Worm (Caenorhabditis elegans) whole organism, L4 larva: ENCODE results near the gene msp-78.
A peak's percentile ranks its signal among the peaks of the same experiment; 100 is the strongest.

ENCODE experiments used
- D1046.2 ChIP-seq: fragments of 200-800 bp; sonication (Bioruptor generic); IDR thresholded peaks from 2 replicates; pipeline ENCODE4 v1.3.6; 2022; ENCODE audit warnings: missing genetic modification characterization, missing compliant biosample characterization
- T20F7.1 ChIP-seq: fragments of 200-800 bp; sonication (Bioruptor generic); optimal IDR thresholded peaks from 2 replicates; lab custom pipeline; 2018; ENCODE audit warnings: mild to moderate bottlenecking, missing genetic modification characterization, missing compliant biosample characterization
- Y48G9A.11 ChIP-seq: fragments of 200-800 bp; sonication (Bioruptor generic); IDR thresholded peaks from 2 replicates; pipeline ENCODE4 v1.3.6; 2022; ENCODE audit warnings: missing genetic modification reagents, missing genetic modification characterization, missing compliant biosample characterization
- Y5F2A.4 ChIP-seq: fragments of 200-800 bp; sonication (Bioruptor generic); optimal IDR thresholded peaks from 2 replicates; lab custom pipeline; 2018; ENCODE audit warnings: mild to moderate bottlenecking, missing genetic modification characterization, missing compliant biosample characterization
- Y75B8A.6 ChIP-seq: fragments of 200-800 bp; sonication (Bioruptor generic); IDR thresholded peaks from 2 replicates; pipeline ENCODE4 v1.3.6; 2022; ENCODE audit warnings: missing genetic modification reagents, missing genetic modification characterization, missing compliant biosample characterization
- ZK337.2 ChIP-seq: fragments of 200-800 bp; sonication (Bioruptor generic); IDR thresholded peaks from 2 replicates; pipeline ENCODE4 v1.3.6; 2022; ENCODE audit warnings: missing genetic modification reagents, missing genetic modification characterization, missing compliant biosample characterization
- ZK546.5 ChIP-seq, 2 experiments: sonication (generic microtip); optimal IDR thresholded peaks; 2 replicates each; lab custom pipeline; 2017; ENCODE audit warnings: missing biosample characterization in 2 of 2, missing genetic modification characterization in 2 of 2
- aha-1 ChIP-seq: fragments of 150-350 bp; peaks from one replicate; lab custom pipeline; 2014; ENCODE audit warnings: missing biosample characterization, missing genetic modification characterization
- arid-1 ChIP-seq: fragments of 200-800 bp; sonication (Bioruptor generic); conservative IDR thresholded peaks from 2 replicates; pipeline ENCODE4 v1.3.6; 2022; ENCODE audit warnings: missing genetic modification reagents, missing genetic modification characterization, missing compliant biosample characterization
- ceh-20 ChIP-seq: fragments of 200-800 bp; sonication (Bioruptor generic); IDR thresholded peaks from 2 replicates; pipeline ENCODE4 v1.3.6; 2022; ENCODE audit warnings: missing genetic modification reagents, missing genetic modification characterization, missing compliant biosample characterization
- ceh-82 ChIP-seq: sonication (generic microtip); optimal IDR thresholded peaks from 2 replicates; lab custom pipeline; 2017; ENCODE audit warnings: missing biosample characterization, missing genetic modification characterization
- ces-1 ChIP-seq: fragments of 150-350 bp; sonication (generic microtip); optimal IDR thresholded peaks from 4 replicates; lab custom pipeline; 2014; ENCODE audit warnings: missing biosample characterization, missing genetic modification reagents, missing genetic modification characterization
- daf-8 ChIP-seq: fragments of 200-800 bp; sonication (Bioruptor generic); IDR thresholded peaks from 2 replicates; pipeline ENCODE4 v1.3.6; 2022; ENCODE audit warnings: missing genetic modification characterization, missing compliant biosample characterization
- dmd-6 ChIP-seq: fragments of 200-800 bp; sonication (Bioruptor generic); IDR thresholded peaks from 2 replicates; pipeline ENCODE4 v1.3.6; 2022; ENCODE audit warnings: missing genetic modification reagents, missing genetic modification characterization, missing compliant biosample characterization
- egl-27 ChIP-seq: sonication (generic microtip); optimal IDR thresholded peaks from 3 replicates; lab custom pipeline; 2017; ENCODE audit warnings: missing biosample characterization, missing genetic modification reagents, missing genetic modification characterization
- fkh-10 ChIP-seq: fragments of 150-350 bp; optimal IDR thresholded peaks from 2 replicates; lab custom pipeline; 2014; ENCODE audit warnings: missing biosample characterization, missing genetic modification reagents, missing genetic modification characterization
- hif-1 ChIP-seq, 2 experiments: sonication (generic microtip); optimal IDR thresholded peaks; 2 replicates each; lab custom pipeline; 2016 to 2017; ENCODE audit warnings: missing compliant biosample characterization in 2 of 2, missing genetic modification characterization in 2 of 2, missing genetic modification reagents in 2 of 2, missing genotype in 2 of 2, mild to moderate bottlenecking in 1 of 2
- hmg-1.1 ChIP-seq: fragments of 200-800 bp; sonication (Bioruptor generic); IDR thresholded peaks from 2 replicates; pipeline ENCODE4 v1.3.6; 2022; ENCODE audit warnings: missing genetic modification reagents, missing genetic modification characterization, missing compliant biosample characterization
- lin-29 ChIP-seq: fragments of 200-800 bp; sonication (Bioruptor generic); IDR thresholded peaks from 2 replicates; pipeline ENCODE4 v1.3.6; 2022; ENCODE audit warnings: missing genetic modification reagents, missing genetic modification characterization, missing compliant biosample characterization
- lin-38 ChIP-seq: fragments of 200-800 bp; sonication (Bioruptor generic); IDR thresholded peaks from 2 replicates; pipeline ENCODE4 v1.3.6; 2022; ENCODE audit warnings: missing genetic modification reagents, missing genetic modification characterization, missing compliant biosample characterization
- lin-39 ChIP-seq: fragments of 150-350 bp; optimal IDR thresholded peaks from 2 replicates; lab custom pipeline; 2014; ENCODE audit warnings: missing biosample characterization, missing genetic modification reagents, missing genetic modification characterization
- lir-3 ChIP-seq: sonication (generic microtip); optimal IDR thresholded peaks from 2 replicates; lab custom pipeline; 2016; ENCODE audit warnings: mild to moderate bottlenecking, missing genetic modification characterization, missing compliant biosample characterization
- lsy-2 ChIP-seq, 2 experiments: fragments of 150-350 bp in 1 of 2; sonication (generic microtip) in 1 of 2; optimal IDR thresholded peaks; 2 replicates each; lab custom pipeline; 2014 to 2017; ENCODE audit warnings: missing biosample characterization in 2 of 2, missing genetic modification characterization in 2 of 2
- madf-9 ChIP-seq: fragments of 200-800 bp; sonication (Bioruptor generic); conservative IDR thresholded peaks from 2 replicates; pipeline ENCODE4 v1.3.6; 2022; ENCODE audit warnings: missing genetic modification reagents, missing genetic modification characterization, missing compliant biosample characterization
- mdl-1 ChIP-seq, 2 experiments: fragments of 150-350 bp in 1 of 2; sonication (generic microtip) in 1 of 2; optimal IDR thresholded peaks; 2 replicates each; lab custom pipeline; 2014 to 2017; ENCODE audit warnings: missing biosample characterization in 2 of 2, missing genetic modification characterization in 2 of 2
- mdt-29 ChIP-seq: fragments of 200-800 bp; sonication (Bioruptor generic); IDR thresholded peaks from 2 replicates; pipeline ENCODE4 v1.3.6; 2022; ENCODE audit warnings: missing genetic modification reagents, missing genetic modification characterization, missing compliant biosample characterization
- mep-1 ChIP-seq: fragments of 150-350 bp; sonication (generic microtip); optimal IDR thresholded peaks from 3 replicates; lab custom pipeline; 2014; ENCODE audit warnings: missing biosample characterization, missing genetic modification characterization
- nhr-10 ChIP-seq: fragments of 150-350 bp; optimal IDR thresholded peaks from 2 replicates; lab custom pipeline; 2014; ENCODE audit warnings: missing biosample characterization, missing genetic modification characterization
- nhr-102 ChIP-seq: sonication (generic microtip); optimal IDR thresholded peaks from 2 replicates; lab custom pipeline; 2016; ENCODE audit warnings: mild to moderate bottlenecking, missing genetic modification characterization, moderate library complexity, missing compliant biosample characterization
- nhr-11 ChIP-seq: fragments of 150-350 bp; optimal IDR thresholded peaks from 2 replicates; lab custom pipeline; 2014; ENCODE audit warnings: missing biosample characterization, missing genetic modification characterization
- nhr-25 ChIP-seq: sonication (generic microtip); optimal IDR thresholded peaks from 2 replicates; lab custom pipeline; 2017; ENCODE audit warnings: missing genetic modification characterization, mild to moderate bottlenecking, missing compliant biosample characterization, antibody characterized with exemption, moderate library complexity, borderline replicate concordance; ENCODE audit not compliant: insufficient read depth
- nhr-28 ChIP-seq: fragments of 150-350 bp; optimal IDR thresholded peaks from 2 replicates; lab custom pipeline; 2014; ENCODE audit warnings: missing biosample characterization, missing genetic modification characterization
- nhr-76 ChIP-seq: fragments of 150-350 bp; optimal IDR thresholded peaks from 2 replicates; lab custom pipeline; 2014; ENCODE audit warnings: missing biosample characterization, missing genetic modification characterization
- nhr-77 ChIP-seq: fragments of 150-350 bp; optimal IDR thresholded peaks from 2 replicates; lab custom pipeline; 2014; ENCODE audit warnings: missing biosample characterization, missing genetic modification characterization
- pha-4 ChIP-seq, 2 experiments: fragments of 150-350 bp in 1 of 2; fragments of 200-800 bp in 1 of 2; sonication (Bioruptor generic) in 1 of 2; IDR thresholded peaks in 1 of 2; optimal IDR thresholded peaks in 1 of 2; 2 replicates each; pipeline versions ENCODE4 v1.3.6 to Lab custom; 2014 to 2022; ENCODE audit warnings: missing genetic modification characterization in 2 of 2, missing genetic modification reagents in 2 of 2, missing biosample characterization in 1 of 2, missing compliant biosample characterization in 1 of 2
- pqm-1 ChIP-seq: sonication (generic microtip); optimal IDR thresholded peaks from 2 replicates; lab custom pipeline; 2017; ENCODE audit warnings: missing biosample characterization, missing genetic modification characterization
- set-16 ChIP-seq: fragments of 200-800 bp; sonication (Bioruptor generic); IDR thresholded peaks from 2 replicates; pipeline ENCODE4 v1.3.6; 2022; ENCODE audit warnings: missing genetic modification reagents, missing genetic modification characterization, missing compliant biosample characterization
- spr-3 ChIP-seq: fragments of 200-800 bp; sonication (Bioruptor generic); optimal IDR thresholded peaks from 2 replicates; lab custom pipeline; 2018; ENCODE audit warnings: mild to moderate bottlenecking, missing genetic modification characterization, missing compliant biosample characterization
- tra-1 ChIP-seq: fragments of 200-800 bp; sonication (Bioruptor generic); IDR thresholded peaks from 2 replicates; pipeline ENCODE4 v1.3.6; 2022; ENCODE audit warnings: missing genetic modification reagents, missing genetic modification characterization, missing compliant biosample characterization
- unc-130 ChIP-seq: sonication (generic microtip); optimal IDR thresholded peaks from 2 replicates; lab custom pipeline; 2016; ENCODE audit warnings: missing genetic modification reagents, missing genetic modification characterization, missing compliant biosample characterization
- unc-62 ChIP-seq, 3 experiments: fragments of 150-350 bp in 1 of 3; sonication (generic microtip); optimal IDR thresholded peaks in 2 of 3; peaks in 1 of 3; 1 replicate in 1 of 3; 2 replicates in 2 of 3; lab custom pipeline; 2014 to 2017; ENCODE audit warnings: missing biosample characterization in 3 of 3, missing genetic modification characterization in 3 of 3, missing genetic modification reagents in 3 of 3, missing genotype in 1 of 3
- zag-1 ChIP-seq: fragments of 150-350 bp; optimal IDR thresholded peaks from 2 replicates; lab custom pipeline; 2014; ENCODE audit warnings: missing biosample characterization, missing genetic modification characterization
- ztf-7 ChIP-seq: fragments of 150-350 bp; optimal IDR thresholded peaks from 2 replicates; lab custom pipeline; 2014; ENCODE audit warnings: missing biosample characterization, missing genetic modification characterization

The msp-78 gene

DNA sequence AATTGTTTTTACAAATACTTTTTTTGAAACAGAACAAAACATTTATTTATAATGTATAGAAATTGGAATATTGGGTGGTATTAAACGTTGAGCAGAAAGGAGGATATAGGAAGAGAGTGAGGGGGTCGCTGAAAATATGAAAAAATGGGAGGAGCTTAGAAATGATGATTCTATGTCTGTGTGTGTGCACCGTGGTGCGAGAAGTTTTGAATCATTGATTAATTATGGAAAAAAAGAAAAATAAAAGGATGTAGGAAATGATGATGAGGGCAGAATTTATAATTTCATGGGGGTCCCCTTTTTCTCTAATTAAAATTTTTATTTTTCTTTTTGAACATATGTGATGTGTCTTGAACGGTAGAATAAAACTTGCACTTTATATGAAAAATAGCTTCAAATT lies 14.8 kb downstream of the msp-78 start, which contains the start of gene sre-4:
Gene sre-4, minus strand, starts transcription at position 101 of the 400 bp plus-strand sequence.
- TF ChIP-seq nhr-77 (tag; lab: Kevin White, UChicago) (no peak), ZK546.5 (tag; optimal IDR thresholded peaks at IDR 0.05; lab: Kevin White, UChicago) (no peak), pha-4 (GFP tag; IDR thresholded peaks at IDR 0.05; lab: Robert Waterston, UW) (no peak), pha-4 (tag; optimal IDR thresholded peaks at IDR 0.05; lab: Kevin White, UChicago) (no peak), ZK337.2 (GFP tag; lab: Robert Waterston, UW) (no peak)
- TF ChIP-seq, all 104 proteins: peak for 0

DNA sequence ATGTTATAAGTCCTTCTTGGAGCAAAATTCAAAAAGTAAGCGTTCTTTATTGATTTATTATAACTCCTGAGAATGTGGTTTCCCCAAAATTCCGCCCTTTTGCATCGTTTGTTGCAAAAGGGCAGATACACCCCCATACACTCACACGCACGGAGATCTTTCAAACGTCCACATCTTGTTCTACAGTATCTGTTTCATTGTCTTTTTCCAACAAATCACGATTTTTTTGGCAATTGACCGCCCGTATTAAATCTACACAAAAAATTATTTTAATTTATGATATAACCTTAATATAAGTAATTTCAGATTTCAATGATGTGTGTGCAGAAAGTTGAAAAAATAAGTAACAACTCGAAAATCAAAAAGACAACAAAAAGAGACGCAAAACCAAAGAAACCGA lies 19.6 kb downstream of the msp-78 start, which contains the start of gene T13F2.4:
Gene T13F2.4, plus strand, starts transcription at position 301 of the 400 bp plus-strand sequence.
- TF ChIP-seq D1046.2 (GFP tag; lab: Robert Waterston, UW) (no peak), tra-1 (GFP tag; lab: Robert Waterston, UW) (no peak), lir-3 (tag; lab: Kevin White, UChicago) (no peak), lin-38 (GFP tag; lab: Robert Waterston, UW) (no peak), Y75B8A.6 (no peak), ZK337.2 (GFP tag; lab: Robert Waterston, UW) (no peak), mep-1 (no peak), dmd-6 (no peak), Y48G9A.11 (no peak), daf-8 (GFP tag; lab: Robert Waterston, UW) (no peak), nhr-102 (tag; lab: Kevin White, UChicago) (no peak), ces-1 (GFP tag; lab: Kevin White, UChicago) (no peak), ztf-7 (no peak), lsy-2 (tag; optimal IDR thresholded peaks at IDR 0.05; lab: Kevin White, UChicago) (no peak), zag-1 (tag; lab: Kevin White, UChicago) (no peak), unc-130 (GFP tag; lab: Kevin White, UChicago) (no peak), mdl-1 (tag; optimal IDR thresholded peaks at IDR 0.05; lab: Kevin White, UChicago) (no peak), hmg-1.1 (GFP tag; lab: Robert Waterston, UW) (no peak), pqm-1 (tag; lab: Kevin White, UChicago) (no peak)

DNA sequence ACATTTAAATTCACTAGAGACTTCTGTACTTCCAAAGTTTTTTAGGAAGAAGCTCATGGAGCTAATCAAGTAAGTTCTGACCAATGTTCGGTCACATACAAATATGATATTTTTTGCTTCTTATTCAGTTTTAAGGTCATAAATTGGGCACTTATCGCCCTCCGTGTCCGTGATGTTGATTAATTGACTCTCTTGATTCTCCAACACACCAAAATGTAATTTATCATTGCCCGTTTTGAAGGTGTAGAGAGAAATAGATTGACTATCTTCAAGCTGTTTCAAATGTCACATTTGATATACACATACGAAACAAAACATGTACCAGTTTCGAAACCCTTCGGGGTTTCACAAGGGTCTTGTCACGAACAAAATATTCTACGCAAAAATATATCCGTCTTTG lies 20.9 kb downstream of the msp-78 start:
- TF ChIP-seq arid-1 (GFP tag; lab: Robert Waterston, UW) (no peak), lin-29 (GFP tag; lab: Robert Waterston, UW) (no peak), mep-1 (no peak), nhr-28 (tag; lab: Kevin White, UChicago) (peak; percentile 50), madf-9 (no peak), T20F7.1 (GFP tag; lab: Kevin White, UChicago) (no peak), fkh-10 (GFP tag; lab: Kevin White, UChicago) (no peak), unc-62 (GFP tag; optimal IDR thresholded peaks at IDR 0.05 in 1 of 2; lab: Kevin White, UChicago) (peak in 1 of 2 experiments; percentile 91), unc-62 (tag; optimal IDR thresholded peaks at IDR 0.05; lab: Kevin White, UChicago) (no peak), lin-38 (GFP tag; lab: Robert Waterston, UW) (no peak)
- TF ChIP-seq, all 104 proteins: peak for 2

DNA sequence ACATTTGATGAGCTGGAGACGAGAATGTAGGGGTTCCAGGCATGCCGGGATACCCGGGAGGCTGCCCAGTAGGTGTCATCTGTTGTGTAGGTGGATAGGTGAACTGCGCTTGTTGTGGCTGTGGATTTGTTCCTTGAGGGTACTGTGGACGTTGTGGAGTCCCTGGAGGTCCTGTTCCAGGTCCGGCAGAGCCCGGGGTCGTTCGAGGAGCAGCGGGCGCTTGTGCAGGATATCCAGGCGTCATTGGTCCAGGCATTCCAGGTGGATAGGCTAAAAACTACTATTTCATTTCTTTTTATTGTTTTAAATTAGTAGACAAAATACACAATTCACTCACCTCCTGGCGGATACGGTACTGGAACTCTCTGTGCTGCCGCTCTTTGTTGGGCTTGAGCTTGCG lies 25.4 kb downstream of the msp-78 start:
- TF ChIP-seq set-16 (GFP tag; lab: Robert Waterston, UW) (peak; percentile 65), nhr-11 (tag; lab: Kevin White, UChicago) (no peak), aha-1 (tag; lab: Kevin White, UChicago) (peak; percentile 52)

DNA sequence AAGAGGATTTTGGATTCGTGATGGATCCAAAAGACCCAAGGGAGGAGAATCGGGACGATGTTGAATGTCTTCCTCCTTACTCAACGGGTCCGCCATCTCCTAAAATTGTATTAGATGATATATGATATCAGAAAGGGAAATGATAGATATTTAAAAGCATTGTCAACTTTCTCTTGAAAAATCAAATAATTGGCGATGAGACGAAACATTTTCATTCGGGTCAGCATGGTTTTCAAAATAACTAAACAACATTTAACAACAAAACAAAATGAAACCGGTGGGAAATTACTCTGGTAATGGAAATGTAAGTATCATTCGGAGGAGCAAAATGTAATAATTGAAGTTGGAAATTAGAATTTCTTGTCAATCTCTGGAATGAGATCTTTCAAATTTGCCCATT lies 26.6 kb downstream of the msp-78 start, which contains the start of gene pis-1:
Gene pis-1, minus strand, starts transcription at position 101 of the 400 bp plus-strand sequence.
- no peak for TF ChIP-seq hif-1 (tag; optimal IDR thresholded peaks at IDR 0.05; lab: Kevin White, UChicago)
- no peak for TF ChIP-seq spr-3 (GFP tag; lab: Kevin White, UChicago)
- no peak for TF ChIP-seq ceh-20 (GFP tag; lab: Robert Waterston, UW)
- TF ChIP-seq mdt-29 (GFP tag; lab: Robert Waterston, UW): no peak
- TF ChIP-seq Y5F2A.4 (GFP tag; lab: Kevin White, UChicago): no peak
- no peak for TF ChIP-seq daf-8 (GFP tag; lab: Robert Waterston, UW)
- no peak for TF ChIP-seq lin-39
- no peak for TF ChIP-seq nhr-10 (tag; lab: Kevin White, UChicago)
- no peak for TF ChIP-seq egl-27 (tag; lab: Kevin White, UChicago)
- TF ChIP-seq nhr-11 (tag; lab: Kevin White, UChicago): no peak
- no peak for TF ChIP-seq nhr-25 (tag; lab: Kevin White, UChicago)
- TF ChIP-seq nhr-76 (tag; lab: Kevin White, UChicago): no peak
- no peak for TF ChIP-seq Y48G9A.11
- no peak for TF ChIP-seq ceh-82 (tag; lab: Kevin White, UChicago)
